Worm (Caenorhabditis elegans): ENCODE data around the gene nlp-5.

DNA sequence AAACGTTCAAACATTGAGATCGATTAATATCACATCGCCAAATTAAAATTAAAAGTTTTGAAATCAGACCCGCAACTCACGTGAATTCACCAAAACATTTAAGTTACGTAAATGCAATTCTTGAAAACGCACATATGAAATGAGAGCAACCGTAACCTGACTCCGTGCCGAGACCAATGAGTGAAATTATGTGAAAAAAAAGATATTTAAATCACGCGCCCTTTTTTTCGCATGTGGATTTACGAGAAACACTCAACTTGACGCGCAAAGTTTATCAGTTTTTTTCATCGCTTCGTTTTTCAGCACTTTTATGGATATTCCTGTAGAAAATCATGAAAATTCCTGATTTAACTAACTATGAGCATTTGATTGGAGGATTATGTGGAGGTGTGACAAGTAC lies 37.8 kb downstream of the nlp-5 start, which contains the start of the genes gei-14 and slc-25A32:
- TF ChIP-seq tbx-11 (GFP tag; IDR thresholded peaks at IDR 0.05), result no peak
- TF ChIP-seq ceh-36 (tag; optimal IDR thresholded peaks at IDR 0.05), result no peak
- no peak for TF ChIP-seq ama-1 (optimal IDR thresholded peaks at IDR 0.05)
- no peak for TF ChIP-seq hnd-1 (tag; optimal IDR thresholded peaks at IDR 0.05)
- TF ChIP-seq flt-1 (GFP tag; IDR thresholded peaks at IDR 0.05), result no peak

Measured in whole organism, early embryonic.